Worm (Caenorhabditis elegans) whole organism, L1 larva: ENCODE measurements around the gene T10D4.7.

Experiments used
- C16A3.4 ChIP-seq: fragments of 150-350 bp; optimal IDR thresholded peaks from 2 replicates; lab custom pipeline; 2014; ENCODE audit warnings: missing biosample characterization, missing genetic modification characterization
- aly-2 ChIP-seq: fragments of 150-350 bp; optimal IDR thresholded peaks from 2 replicates; lab custom pipeline; 2014; ENCODE audit warnings: missing biosample characterization, missing genetic modification characterization
- ama-1 ChIP-seq: fragments of 150-350 bp; optimal IDR thresholded peaks from 2 replicates; lab custom pipeline; 2014
- grh-1 ChIP-seq: fragments of 200-800 bp; sonication (Bioruptor generic); IDR thresholded peaks from 2 replicates; pipeline ENCODE4 v1.3.6; 2022; ENCODE audit warnings: missing genetic modification reagents, missing genetic modification characterization, missing compliant biosample characterization
- lir-3 ChIP-seq: sonication (generic microtip); optimal IDR thresholded peaks from 2 replicates; lab custom pipeline; 2016; ENCODE audit warnings: mild to moderate bottlenecking, missing genetic modification characterization, moderate library complexity, missing compliant biosample characterization; ENCODE audit not compliant: poor library complexity
- nhr-77 ChIP-seq: fragments of 150-350 bp; optimal IDR thresholded peaks from 2 replicates; lab custom pipeline; 2014; ENCODE audit warnings: missing biosample characterization, missing genetic modification characterization
- nhr-85 ChIP-seq: sonication (generic microtip); peaks from one replicate; lab custom pipeline; 2016; ENCODE audit warnings: missing genetic modification characterization, inconsistent platforms, missing compliant biosample characterization
- pqm-1 ChIP-seq: sonication (generic microtip); optimal IDR thresholded peaks from 3 replicates; lab custom pipeline; 2017; ENCODE audit warnings: missing biosample characterization, missing genetic modification characterization
- ztf-4 ChIP-seq: fragments of 150-350 bp; optimal IDR thresholded peaks from 2 replicates; lab custom pipeline; 2014; ENCODE audit warnings: missing biosample characterization, missing genetic modification characterization

ce11 chrII:3093352-3093751 lies 24.2 kb upstream of the T10D4.7 start, which contains the start of gene srg-22:
- TF ChIP-seq nhr-77 (tag; lab: Kevin White, UChicago) (no peak), C16A3.4 (tag; lab: Kevin White, UChicago) (no peak), nhr-85 (no peak), lir-3 (tag; lab: Kevin White, UChicago) (no peak), ama-1 (lab: Kevin White, UChicago) (no peak), pqm-1 (no peak), grh-1 (no peak), aly-2 (tag; lab: Kevin White, UChicago) (no peak), ztf-4 (tag; lab: Kevin White, UChicago) (no peak)
